Fruit fly (Drosophila melanogaster) whole organism, embryonic: ENCODE measurements around the gene CG15550.

ENCODE experiments used
- Aef1 ChIP-seq: fragments of 200-800 bp; sonication (Bioruptor generic); IDR thresholded peaks from 3 replicates; pipeline ENCODE4 v1.3.6; 2022; ENCODE audit warnings: missing biosample characterization, missing genetic modification characterization
- Bteb2 ChIP-seq: fragments of 200-800 bp; sonication (Bioruptor generic); optimal IDR thresholded peaks from 2 replicates; lab custom pipeline; 2016; ENCODE audit warnings: missing biosample characterization, missing genetic modification characterization
- CG10979 ChIP-seq: fragments of 200-800 bp; sonication (Bioruptor generic); optimal IDR thresholded peaks from 2 replicates; lab custom pipeline; 2018; ENCODE audit warnings: missing biosample characterization, mild to moderate bottlenecking, missing genetic modification characterization, moderate library complexity
- CG11398 ChIP-seq: fragments of 200-800 bp; sonication (Bioruptor generic); optimal IDR thresholded peaks from 2 replicates; lab custom pipeline; 2016; ENCODE audit warnings: missing biosample characterization, missing genetic modification characterization
- CG12155 ChIP-seq: fragments of 200-800 bp; sonication (Bioruptor generic); optimal IDR thresholded peaks from 3 replicates; lab custom pipeline; 2016; ENCODE audit warnings: missing biosample characterization, missing genetic modification characterization
- CG12236 ChIP-seq: fragments of 200-800 bp; sonication (Bioruptor generic); optimal IDR thresholded peaks from 2 replicates; lab custom pipeline; 2016; ENCODE audit warnings: missing biosample characterization, missing genetic modification characterization
- CG13123 ChIP-seq: fragments of 200-800 bp; sonication (Bioruptor generic); optimal IDR thresholded peaks from 2 replicates; lab custom pipeline; 2016; ENCODE audit warnings: missing biosample characterization, missing genetic modification characterization
- CG13775 ChIP-seq: fragments of 200-800 bp; sonication (Bioruptor generic); optimal IDR thresholded peaks from 3 replicates; lab custom pipeline; 2017; ENCODE audit warnings: missing biosample characterization, mild to moderate bottlenecking, missing genetic modification characterization
- CG14860 ChIP-seq: fragments of 200-800 bp; sonication (Bioruptor generic); IDR thresholded peaks from 3 replicates; pipeline ENCODE4 v1.3.6; 2022; ENCODE audit warnings: missing biosample characterization, missing genetic modification characterization; ENCODE audit not compliant: partially characterized antibody
- CG15269 ChIP-seq: fragments of 200-800 bp; sonication (Bioruptor generic); optimal IDR thresholded peaks from 2 replicates; lab custom pipeline; 2018; ENCODE audit warnings: missing biosample characterization, mild to moderate bottlenecking, missing genetic modification characterization, moderate library complexity
- CG18764 ChIP-seq: fragments of 200-800 bp; sonication (Bioruptor generic); optimal IDR thresholded peaks from 3 replicates; lab custom pipeline; 2016; ENCODE audit warnings: missing biosample characterization, missing genetic modification characterization
- CG2129 ChIP-seq: fragments of 200-800 bp; sonication (Bioruptor generic); IDR thresholded peaks from 2 replicates; pipeline ENCODE4 v1.3.6; 2022; ENCODE audit warnings: missing biosample characterization, missing genetic modification characterization; ENCODE audit not compliant: partially characterized antibody
- CG2202 ChIP-seq: fragments of 200-800 bp; sonication (Bioruptor generic); optimal IDR thresholded peaks from 2 replicates; lab custom pipeline; 2018; ENCODE audit warnings: missing biosample characterization, mild to moderate bottlenecking, missing genetic modification characterization
- CG2712 ChIP-seq: fragments of 200-800 bp; optimal IDR thresholded peaks from 3 replicates; lab custom pipeline; 2019; ENCODE audit warnings: missing biosample characterization, mild to moderate bottlenecking, missing genetic modification characterization, moderate library complexity
- CG30403 ChIP-seq: fragments of 200-800 bp; sonication (Bioruptor generic); optimal IDR thresholded peaks from 3 replicates; lab custom pipeline; 2016; ENCODE audit warnings: missing biosample characterization, missing genetic modification characterization
- CG31365 ChIP-seq: fragments of 200-800 bp; sonication (Bioruptor generic); optimal IDR thresholded peaks from 2 replicates; lab custom pipeline; 2018; ENCODE audit warnings: missing biosample characterization, mild to moderate bottlenecking, missing genetic modification characterization
- CG34422 ChIP-seq: fragments of 200-800 bp; sonication (Bioruptor generic); IDR thresholded peaks from 3 replicates; pipeline ENCODE4 v1.3.6; 2022; ENCODE audit warnings: missing biosample characterization, missing genetic modification characterization
- CG4328 ChIP-seq: fragments of 200-800 bp; sonication (Bioruptor generic); optimal IDR thresholded peaks from 3 replicates; lab custom pipeline; 2017; ENCODE audit warnings: missing biosample characterization, missing genetic modification reagents, missing genetic modification characterization
- CG6683 ChIP-seq: fragments of 200-800 bp; sonication (Bioruptor generic); optimal IDR thresholded peaks from 2 replicates; lab custom pipeline; 2017; ENCODE audit warnings: missing biosample characterization, mild to moderate bottlenecking, missing genetic modification characterization, missing genetic modification reagents
- CG9876 ChIP-seq: fragments of 200-800 bp; sonication (Bioruptor generic); optimal IDR thresholded peaks from 2 replicates; lab custom pipeline; 2016; ENCODE audit warnings: missing biosample characterization, missing genetic modification characterization
- Chrac-16 ChIP-seq: fragments of 200-800 bp; sonication (Bioruptor generic); optimal IDR thresholded peaks from 3 replicates; lab custom pipeline; 2016; ENCODE audit warnings: missing biosample characterization, missing genetic modification characterization
- Deaf1 ChIP-seq: fragments of 200-800 bp; optimal IDR thresholded peaks from 3 replicates; lab custom pipeline; 2019; ENCODE audit warnings: missing biosample characterization, mild to moderate bottlenecking, missing genetic modification characterization, moderate library complexity
- Doc3 ChIP-seq: fragments of 200-800 bp; sonication (Bioruptor generic); IDR thresholded peaks from 3 replicates; pipeline ENCODE4 v1.3.6; 2022; ENCODE audit warnings: missing biosample characterization, missing genetic modification characterization; ENCODE audit not compliant: partially characterized antibody
- Drgx ChIP-seq: fragments of 200-800 bp; sonication (Bioruptor generic); IDR thresholded peaks from 2 replicates; pipeline ENCODE4 v1.3.6; 2022; ENCODE audit warnings: missing biosample characterization, missing genetic modification characterization
- GATAe ChIP-seq: fragments of 200-800 bp; sonication (Bioruptor generic); conservative IDR thresholded peaks from 2 replicates; pipeline ENCODE4 v1.3.6; 2022; ENCODE audit warnings: missing biosample characterization, missing genetic modification characterization
- HLH4C ChIP-seq: fragments of 200-800 bp; sonication (Bioruptor generic); IDR thresholded peaks from 3 replicates; pipeline ENCODE4 v1.3.6; 2022; ENCODE audit warnings: missing biosample characterization, missing genetic modification characterization; ENCODE audit not compliant: partially characterized antibody
- Hmr ChIP-seq: fragments of 200-800 bp; sonication (Bioruptor generic); optimal IDR thresholded peaks from 3 replicates; lab custom pipeline; 2017; ENCODE audit warnings: mild to moderate bottlenecking, missing biosample characterization, missing genetic modification reagents, missing genetic modification characterization
- Hmx ChIP-seq: fragments of 200-800 bp; sonication (Bioruptor generic); optimal IDR thresholded peaks from 2 replicates; lab custom pipeline; 2016; ENCODE audit warnings: missing biosample characterization, missing genetic modification characterization
- Hr39 ChIP-seq: fragments of >200 bp; optimal IDR thresholded peaks from 2 replicates; lab custom pipeline; 2017
- NK7.1 ChIP-seq: fragments of 200-800 bp; sonication (Bioruptor generic); optimal IDR thresholded peaks from 3 replicates; lab custom pipeline; 2016; ENCODE audit warnings: missing biosample characterization, missing genetic modification characterization
- Optix ChIP-seq: fragments of 200-800 bp; sonication (Bioruptor generic); IDR thresholded peaks from 3 replicates; pipeline ENCODE4 v1.3.6; 2022; ENCODE audit warnings: missing biosample characterization, missing genetic modification characterization
- Six4 ChIP-seq: fragments of 200-800 bp; sonication (Bioruptor generic); optimal IDR thresholded peaks from 2 replicates; lab custom pipeline; 2016; ENCODE audit warnings: missing biosample characterization, missing genetic modification characterization
- TFAM ChIP-seq: fragments of 200-800 bp; sonication (Bioruptor generic); optimal IDR thresholded peaks from 2 replicates; lab custom pipeline; 2017; ENCODE audit warnings: missing biosample characterization, missing genetic modification characterization, inconsistent platforms
- Vsx1 ChIP-seq: fragments of 200-800 bp; sonication (Bioruptor generic); optimal IDR thresholded peaks from 2 replicates; lab custom pipeline; 2017; ENCODE audit warnings: missing biosample characterization, mild to moderate bottlenecking, missing genetic modification characterization, missing genetic modification reagents
- bsh ChIP-seq, 2 experiments: fragments of 200-800 bp; sonication (Bioruptor generic); optimal IDR thresholded peaks; 2 replicates each; lab custom pipeline; 2017 to 2018; ENCODE audit warnings: mild to moderate bottlenecking in 2 of 2, missing biosample characterization in 2 of 2, missing genetic modification characterization in 2 of 2, moderate library complexity in 1 of 2
- crol ChIP-seq: fragments of 200-800 bp; sonication (Bioruptor generic); IDR thresholded peaks from 2 replicates; pipeline ENCODE4 v1.3.6; 2022; ENCODE audit warnings: missing biosample characterization, missing genetic modification characterization
- dan ChIP-seq: fragments of 200-800 bp; sonication (Bioruptor generic); IDR thresholded peaks from 2 replicates; pipeline ENCODE4 v1.3.6; 2022; ENCODE audit warnings: missing biosample characterization, missing genetic modification characterization
- dm ChIP-seq: fragments of 200-800 bp; sonication (Bioruptor generic); optimal IDR thresholded peaks from 3 replicates; lab custom pipeline; 2016; ENCODE audit warnings: missing biosample characterization, missing genetic modification characterization
- ems ChIP-seq: fragments of 200-800 bp; sonication (Bioruptor generic); optimal IDR thresholded peaks from 3 replicates; lab custom pipeline; 2016; ENCODE audit warnings: missing biosample characterization, missing genetic modification characterization
- gfzf ChIP-seq: fragments of 200-800 bp; sonication (Bioruptor generic); optimal IDR thresholded peaks from 2 replicates; lab custom pipeline; 2016; ENCODE audit warnings: missing biosample characterization, mild to moderate bottlenecking, missing genetic modification characterization, moderate library complexity
- grau ChIP-seq: fragments of 200-800 bp; optimal IDR thresholded peaks from 3 replicates; lab custom pipeline; 2019; ENCODE audit warnings: missing biosample characterization, mild to moderate bottlenecking, missing genetic modification characterization, moderate library complexity
- inv ChIP-seq: fragments of 200-800 bp; sonication (Bioruptor generic); IDR thresholded peaks from 2 replicates; pipeline ENCODE4 v1.3.6; 2022; ENCODE audit warnings: missing biosample characterization, missing genetic modification characterization; ENCODE audit not compliant: partially characterized antibody
- nmo ChIP-seq: fragments of 200-800 bp; sonication (Bioruptor generic); optimal IDR thresholded peaks from 2 replicates; lab custom pipeline; 2018; ENCODE audit warnings: missing biosample characterization, mild to moderate bottlenecking, missing genetic modification characterization, moderate library complexity
- otp ChIP-seq: fragments of 200-800 bp; sonication (Bioruptor generic); IDR thresholded peaks from 3 replicates; pipeline ENCODE4, ENCODE4 v1.3.6; 2022; ENCODE audit warnings: missing biosample characterization, missing genetic modification characterization
- peb ChIP-seq: fragments of 200-800 bp; sonication (Bioruptor generic); IDR thresholded peaks from 2 replicates; pipeline ENCODE4 v1.3.6; 2022; ENCODE audit warnings: missing biosample characterization, missing genetic modification characterization
- prd ChIP-seq, 3 experiments: fragments of >200 bp in 2 of 3; fragments of 200-800 bp in 1 of 3; sonication (Bioruptor generic) in 1 of 3; optimal IDR thresholded peaks in 2 of 3; IDR thresholded peaks in 1 of 3; 2 replicates in 2 of 3; 3 replicates in 1 of 3; pipeline versions ENCODE4 v1.3.6 to Lab custom; 2017 to 2022; ENCODE audit warnings: missing biosample characterization in 1 of 3, missing genetic modification characterization in 1 of 3
- pzg ChIP-seq: fragments of 200-800 bp; sonication (Bioruptor generic); optimal IDR thresholded peaks from 3 replicates; lab custom pipeline; 2018; ENCODE audit warnings: missing biosample characterization, mild to moderate bottlenecking, missing genetic modification characterization, moderate library complexity
- ranshi ChIP-seq: fragments of 200-800 bp; sonication (Bioruptor generic); IDR thresholded peaks from 2 replicates; pipeline ENCODE4 v1.3.6; 2022; ENCODE audit warnings: missing biosample characterization, missing genetic modification characterization
- slbo ChIP-seq: fragments of 200-800 bp; sonication (Bioruptor generic); IDR thresholded peaks from 2 replicates; pipeline ENCODE4 v1.3.6; 2022; ENCODE audit warnings: missing biosample characterization, missing genetic modification characterization
- tx ChIP-seq: fragments of 200-800 bp; sonication (Bioruptor generic); optimal IDR thresholded peaks from 2 replicates; lab custom pipeline; 2016; ENCODE audit warnings: missing biosample characterization, missing genetic modification characterization
- vfl ChIP-seq: fragments of 200-800 bp; sonication (Bioruptor generic); optimal IDR thresholded peaks from 2 replicates; lab custom pipeline; 2016; ENCODE audit warnings: missing biosample characterization, missing genetic modification characterization

Gene CG15550

DNA sequence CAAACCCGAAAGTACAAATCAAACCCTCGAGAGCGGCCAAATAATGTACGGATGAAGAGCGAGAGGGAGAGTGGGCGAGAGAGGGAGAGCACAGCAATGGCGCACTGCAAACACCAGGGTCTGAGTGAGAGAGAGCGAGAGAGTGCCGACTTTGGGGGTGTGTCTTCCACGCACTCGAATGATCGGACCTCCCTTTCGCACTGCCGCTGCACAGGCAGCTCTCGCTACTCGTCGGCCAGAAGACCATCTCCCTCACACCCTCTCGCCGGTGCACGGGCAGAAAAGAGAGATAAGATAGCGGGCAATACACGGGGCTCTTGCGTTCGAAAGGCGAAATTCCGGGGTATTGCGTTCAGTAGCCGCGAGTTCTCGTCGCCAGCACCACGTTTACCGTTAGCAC lies 24.5 kb downstream of the CG15550 start, which contains the start of gene Ptx1 (continued):
- no peak for TF ChIP-seq inv (GFP tag; lab: Robert Waterston, UW)
- TF ChIP-seq NK7.1 (GFP tag; lab: Kevin White, UChicago), result no peak
- peak; percentile 69 for TF ChIP-seq Deaf1 (tag; lab: Kevin White, UChicago)
- peak; percentile 58 for TF ChIP-seq nmo (GFP tag; lab: Kevin White, UChicago)
- TF ChIP-seq CG13775, result no peak
- peak; percentile 96 for TF ChIP-seq GATAe (GFP tag; lab: Robert Waterston, UW)
- no peak for TF ChIP-seq dan (GFP tag; lab: Robert Waterston, UW)
- TF ChIP-seq Optix (GFP tag; lab: Robert Waterston, UW), result no peak
- peak; percentile 26 for TF ChIP-seq Hmr (GFP tag; lab: Kevin White, UChicago)
- no peak for TF ChIP-seq tx
- TF ChIP-seq Six4, result no peak
- TF ChIP-seq CG9876 (GFP tag; lab: Kevin White, UChicago), result peak; percentile 9
- peak; percentile 19 for TF ChIP-seq CG10979 (tag; lab: Kevin White, UChicago)
- peak; percentile 32; the same call in 1 of the 3 replicates for TF ChIP-seq Doc3 (GFP tag; lab: Robert Waterston, UW)
- peak; percentile 24; the same call in 1 of the 2 replicates for TF ChIP-seq Drgx (GFP tag; lab: Robert Waterston, UW)
- TF ChIP-seq CG14860, result peak; percentile 40; the same call in 1 of the 3 replicates
- TF ChIP-seq CG30403, result no peak
- TF ChIP-seq CG2202 (tag; lab: Kevin White, UChicago), result no peak
- TF ChIP-seq dm (GFP tag; lab: Kevin White, UChicago), result no peak
- TF ChIP-seq slbo (GFP tag; lab: Robert Waterston, UW), result peak; percentile 4; the same call in 1 of the 2 replicates
- TF ChIP-seq Bteb2 (GFP tag; lab: Kevin White, UChicago), result no peak
- no peak for TF ChIP-seq CG11398
- no peak for TF ChIP-seq gfzf (GFP tag; lab: Kevin White, UChicago)
- no peak for TF ChIP-seq ems (GFP tag; lab: Kevin White, UChicago)
- no peak for TF ChIP-seq CG18764 (GFP tag; lab: Kevin White, UChicago)
- no peak for TF ChIP-seq bsh (GFP tag; optimal IDR thresholded peaks at IDR 0.05; lab: Kevin White, UChicago)
- TF ChIP-seq CG4328 (GFP tag; lab: Kevin White, UChicago), result no peak
- TF ChIP-seq CG6683 (GFP tag; lab: Kevin White, UChicago), result no peak
- no peak for TF ChIP-seq pzg (GFP tag; lab: Kevin White, UChicago)
- peak; percentile 14 for TF ChIP-seq grau
- TF ChIP-seq Aef1 (GFP tag; lab: Robert Waterston, UW), result no peak
- TF ChIP-seq vfl, result no peak
- peak; percentile 53; the same call in 1 of the 3 replicates for TF ChIP-seq HLH4C (GFP tag; lab: Robert Waterston, UW)
- peak; percentile 43; the same call in 1 of the 3 replicates for TF ChIP-seq CG34422 (GFP tag; lab: Robert Waterston, UW)
- TF ChIP-seq Vsx1 (GFP tag; lab: Kevin White, UChicago), result no peak
- no peak for TF ChIP-seq Hmx (GFP tag; lab: Kevin White, UChicago)
- no peak for TF ChIP-seq ranshi
- no peak for TF ChIP-seq CG12236 (GFP tag; lab: Kevin White, UChicago)
- no peak for TF ChIP-seq peb
- TF ChIP-seq TFAM (GFP tag; lab: Kevin White, UChicago), result no peak
- no peak for TF ChIP-seq prd (optimal IDR thresholded peaks at IDR 0.05; lab: Kevin White, UChicago)
- peak; percentile 36; the same call in 1 of the 3 replicates for TF ChIP-seq prd (GFP tag; IDR thresholded peaks at IDR 0.05; lab: Robert Waterston, UW)
- peak; percentile 2 for TF ChIP-seq Chrac-16 (GFP tag; lab: Kevin White, UChicago)
- no peak for TF ChIP-seq CG15269
- TF ChIP-seq CG2129 (GFP tag; lab: Robert Waterston, UW), result no peak
- TF ChIP-seq CG31365, result no peak
- no peak for TF ChIP-seq otp (GFP tag; lab: Robert Waterston, UW)
- TF ChIP-seq CG13123, result no peak
- TF ChIP-seq CG12155 (GFP tag; lab: Kevin White, UChicago), result peak; percentile 100
- no peak for TF ChIP-seq Hr39
- TF ChIP-seq crol, result peak; percentile 93
- peak; percentile 30 for TF ChIP-seq CG2712 (tag; lab: Kevin White, UChicago)
